Worm (Caenorhabditis elegans) whole organism, early embryonic: ENCODE results near the gene unc-18.

ENCODE experiments used
- ama-1 ChIP-seq: fragments of 150-350 bp; optimal IDR thresholded peaks from 2 replicates; lab custom pipeline; 2014
- ceh-13 ChIP-seq: fragments of 200-800 bp; sonication (Bioruptor generic); optimal IDR thresholded peaks from 2 replicates; lab custom pipeline; 2018; ENCODE audit warnings: mild to moderate bottlenecking, missing genetic modification characterization, missing compliant biosample characterization
- pes-1 ChIP-seq: fragments of 200-800 bp; sonication (Bioruptor generic); IDR thresholded peaks from 2 replicates; pipeline ENCODE4 v1.3.6; 2022; ENCODE audit warnings: missing genetic modification reagents, missing genetic modification characterization, missing compliant biosample characterization

DNA sequence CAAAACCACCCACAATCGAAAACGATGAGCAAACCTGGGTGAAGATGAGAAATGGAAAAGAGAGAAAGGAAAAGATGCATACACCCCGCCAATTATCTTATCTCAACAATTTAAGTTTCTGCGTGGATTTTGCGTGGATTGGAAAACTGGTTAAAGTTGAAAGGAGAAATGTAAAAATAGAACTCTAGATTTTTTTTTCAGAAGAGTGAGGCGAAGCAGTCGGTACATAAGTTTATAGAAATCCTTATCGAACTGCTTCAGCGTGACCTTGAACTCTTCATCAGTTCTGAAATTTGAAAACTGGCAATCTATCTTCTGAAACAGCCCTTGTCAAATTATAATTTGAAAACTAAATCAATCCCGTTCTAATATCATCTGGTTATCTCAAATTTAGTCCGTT is 6.4 kb downstream of the unc-18 start, which contains the start of gene clik-2:
- TF ChIP-seq ama-1 (lab: Kevin White, UChicago) (no peak), pes-1 (no peak), ceh-13 (GFP tag; lab: Kevin White, UChicago) (no peak)
